Fruit fly (Drosophila melanogaster) whole organism, embryonic: ENCODE results near the gene CheB38c.
A peak's percentile ranks its signal among the peaks of the same experiment; 100 is the strongest.

Source experiments
- Abd-B ChIP-seq: fragments of 200-800 bp; sonication (Bioruptor generic); optimal IDR thresholded peaks from 2 replicates; lab custom pipeline; 2018; ENCODE audit warnings: missing biosample characterization, mild to moderate bottlenecking, missing genetic modification characterization, moderate library complexity
- Adf1 ChIP-seq: fragments of 200-800 bp; sonication (Bioruptor generic); IDR thresholded peaks from 2 replicates; pipeline ENCODE4 v1.3.6; 2022; ENCODE audit warnings: missing biosample characterization, missing genetic modification characterization
- Aef1 ChIP-seq: fragments of 200-800 bp; sonication (Bioruptor generic); IDR thresholded peaks from 3 replicates; pipeline ENCODE4 v1.3.6; 2022; ENCODE audit warnings: missing biosample characterization, missing genetic modification characterization
- Atf3 ChIP-seq: fragments of 200-800 bp; sonication (Bioruptor generic); optimal IDR thresholded peaks from 3 replicates; lab custom pipeline; 2016; ENCODE audit warnings: missing biosample characterization, missing genetic modification characterization
- Awh ChIP-seq: fragments of 200-800 bp; sonication (Bioruptor generic); IDR thresholded peaks from 2 replicates; pipeline ENCODE4, ENCODE4 v1.3.6; 2022; ENCODE audit warnings: missing biosample characterization, missing genetic modification characterization
- B-H1 ChIP-seq: fragments of 200-800 bp; sonication (Bioruptor generic); IDR thresholded peaks from 3 replicates; pipeline ENCODE4 v1.3.6; 2022; ENCODE audit warnings: missing biosample characterization, missing genetic modification characterization
- CG1024 ChIP-seq: fragments of 200-800 bp; sonication (Bioruptor generic); IDR thresholded peaks from 2 replicates; pipeline ENCODE4 v1.3.6; 2022; ENCODE audit warnings: missing biosample characterization, missing genetic modification characterization
- CG11695 ChIP-seq: fragments of 200-800 bp; sonication (Bioruptor generic); IDR thresholded peaks from 3 replicates; pipeline ENCODE4 v1.3.6; 2022; ENCODE audit warnings: missing biosample characterization, missing genetic modification characterization
- CG12391 ChIP-seq: fragments of 200-800 bp; sonication (Bioruptor generic); optimal IDR thresholded peaks from 3 replicates; lab custom pipeline; 2018; ENCODE audit warnings: missing biosample characterization, mild to moderate bottlenecking, missing genetic modification characterization, moderate library complexity
- CG15601 ChIP-seq: fragments of 200-800 bp; sonication (Bioruptor generic); optimal IDR thresholded peaks from 3 replicates; lab custom pipeline; 2019; ENCODE audit warnings: missing biosample characterization, mild to moderate bottlenecking, missing genetic modification characterization, moderate library complexity
- CG1647 ChIP-seq: fragments of 200-800 bp; sonication (Bioruptor generic); optimal IDR thresholded peaks from 3 replicates; lab custom pipeline; 2016; ENCODE audit warnings: missing biosample characterization, missing genetic modification characterization
- CG17328 ChIP-seq: fragments of 200-800 bp; sonication (Bioruptor generic); IDR thresholded peaks from 2 replicates; pipeline ENCODE4 v1.3.6; 2022; ENCODE audit warnings: missing biosample characterization, missing genetic modification characterization
- CG17361 ChIP-seq: fragments of 200-800 bp; sonication (Bioruptor generic); IDR thresholded peaks from 3 replicates; pipeline ENCODE4 v1.3.6; 2022; ENCODE audit warnings: missing biosample characterization, missing genetic modification characterization
- CG18011 ChIP-seq: fragments of 200-800 bp; sonication (Bioruptor generic); optimal IDR thresholded peaks from 2 replicates; lab custom pipeline; 2017; ENCODE audit warnings: missing biosample characterization, missing genetic modification characterization, mild to moderate bottlenecking, moderate library complexity, missing genotype
- CG6254 ChIP-seq: fragments of 200-800 bp; sonication (Bioruptor generic); optimal IDR thresholded peaks from 3 replicates; lab custom pipeline; 2017; ENCODE audit warnings: mild to moderate bottlenecking, missing biosample characterization, missing genetic modification reagents, missing genetic modification characterization
- CG6272 ChIP-seq: fragments of 200-800 bp; sonication (Bioruptor generic); IDR thresholded peaks from 2 replicates; pipeline ENCODE4 v1.3.6; 2022; ENCODE audit warnings: missing biosample characterization, missing genetic modification characterization
- CG6791 ChIP-seq: fragments of 200-800 bp; sonication (Bioruptor generic); IDR thresholded peaks from 3 replicates; pipeline ENCODE4 v1.3.6; 2022; ENCODE audit warnings: missing biosample characterization, missing genetic modification characterization; ENCODE audit not compliant: partially characterized antibody
- CG8281 ChIP-seq: fragments of 200-800 bp; sonication (Bioruptor generic); optimal IDR thresholded peaks from 2 replicates; lab custom pipeline; 2018; ENCODE audit warnings: missing biosample characterization, mild to moderate bottlenecking, missing genetic modification characterization, moderate library complexity
- CG9727 ChIP-seq: fragments of 200-800 bp; sonication (Bioruptor generic); optimal IDR thresholded peaks from 3 replicates; lab custom pipeline; 2017; ENCODE audit warnings: missing biosample characterization, mild to moderate bottlenecking, missing genetic modification characterization
- D19A ChIP-seq: fragments of 200-800 bp; optimal IDR thresholded peaks from 3 replicates; lab custom pipeline; 2019; ENCODE audit warnings: missing biosample characterization, mild to moderate bottlenecking, missing genetic modification characterization, moderate library complexity
- Doc3 ChIP-seq: fragments of 200-800 bp; sonication (Bioruptor generic); IDR thresholded peaks from 3 replicates; pipeline ENCODE4 v1.3.6; 2022; ENCODE audit warnings: missing biosample characterization, missing genetic modification characterization; ENCODE audit not compliant: partially characterized antibody
- Fer3 ChIP-seq: fragments of 200-800 bp; sonication (Bioruptor generic); optimal IDR thresholded peaks from 2 replicates; lab custom pipeline; 2018; ENCODE audit warnings: missing biosample characterization, mild to moderate bottlenecking, missing genetic modification characterization, moderate library complexity
- HLH4C ChIP-seq: fragments of 200-800 bp; sonication (Bioruptor generic); IDR thresholded peaks from 3 replicates; pipeline ENCODE4 v1.3.6; 2022; ENCODE audit warnings: missing biosample characterization, missing genetic modification characterization; ENCODE audit not compliant: partially characterized antibody
- HLH54F ChIP-seq: fragments of 200-800 bp; sonication (Bioruptor generic); optimal IDR thresholded peaks from 3 replicates; lab custom pipeline; 2016; ENCODE audit warnings: missing biosample characterization, missing genetic modification characterization
- MTF-1 ChIP-seq: fragments of 200-800 bp; sonication (Bioruptor generic); optimal IDR thresholded peaks from 2 replicates; lab custom pipeline; 2018; ENCODE audit warnings: missing biosample characterization, mild to moderate bottlenecking, missing genetic modification characterization, borderline replicate concordance
- Max ChIP-seq: fragments of 200-800 bp; sonication (Bioruptor generic); optimal IDR thresholded peaks from 2 replicates; lab custom pipeline; 2016; ENCODE audit warnings: missing biosample characterization, mild to moderate bottlenecking, missing genetic modification characterization
- Mes4 ChIP-seq: fragments of 200-800 bp; sonication (Bioruptor generic); optimal IDR thresholded peaks from 2 replicates; lab custom pipeline; 2016; ENCODE audit warnings: missing biosample characterization, missing genetic modification characterization
- NC2β ChIP-seq: fragments of 200-800 bp; sonication (Bioruptor generic); optimal IDR thresholded peaks from 2 replicates; lab custom pipeline; 2016; ENCODE audit warnings: missing biosample characterization, missing genetic modification characterization
- NK7.1 ChIP-seq: fragments of 200-800 bp; sonication (Bioruptor generic); optimal IDR thresholded peaks from 3 replicates; lab custom pipeline; 2016; ENCODE audit warnings: missing biosample characterization, missing genetic modification characterization
- Six4 ChIP-seq: fragments of 200-800 bp; sonication (Bioruptor generic); optimal IDR thresholded peaks from 2 replicates; lab custom pipeline; 2016; ENCODE audit warnings: missing biosample characterization, missing genetic modification characterization
- ab ChIP-seq: fragments of 200-800 bp; sonication (Bioruptor generic); optimal IDR thresholded peaks from 2 replicates; lab custom pipeline; 2016; ENCODE audit warnings: missing biosample characterization, missing genetic modification characterization
- ac ChIP-seq: fragments of 200-800 bp; sonication (Bioruptor generic); optimal IDR thresholded peaks from 3 replicates; lab custom pipeline; 2017; ENCODE audit warnings: missing biosample characterization, mild to moderate bottlenecking, missing genetic modification characterization
- crol ChIP-seq: fragments of 200-800 bp; sonication (Bioruptor generic); IDR thresholded peaks from 2 replicates; pipeline ENCODE4 v1.3.6; 2022; ENCODE audit warnings: missing biosample characterization, missing genetic modification characterization
- crp ChIP-seq, 2 experiments: fragments of 200-800 bp; sonication (Bioruptor generic); optimal IDR thresholded peaks; 2 replicates in 1 of 2; 3 replicates in 1 of 2; lab custom pipeline; 2017; ENCODE audit warnings: missing biosample characterization in 2 of 2, missing genetic modification characterization in 2 of 2, mild to moderate bottlenecking in 1 of 2, moderate library complexity in 1 of 2
- eyg ChIP-seq: fragments of 200-800 bp; sonication (Bioruptor generic); optimal IDR thresholded peaks from 3 replicates; lab custom pipeline; 2016; ENCODE audit warnings: missing biosample characterization, missing genetic modification characterization
- fu2 ChIP-seq: fragments of 200-800 bp; sonication (Bioruptor generic); optimal IDR thresholded peaks from 2 replicates; lab custom pipeline; 2016; ENCODE audit warnings: missing biosample characterization, missing genetic modification characterization
- gsb-n ChIP-seq: fragments of 200-800 bp; sonication (Bioruptor generic); optimal IDR thresholded peaks from 3 replicates; lab custom pipeline; 2018; ENCODE audit warnings: missing biosample characterization, mild to moderate bottlenecking, missing genetic modification characterization
- kni ChIP-seq: fragments of 200-800 bp; sonication (Bioruptor generic); optimal IDR thresholded peaks from 3 replicates; lab custom pipeline; 2017; ENCODE audit warnings: mild to moderate bottlenecking, missing biosample characterization, missing genetic modification reagents, missing genetic modification characterization
- lab ChIP-seq: fragments of 200-800 bp; sonication (Bioruptor generic); optimal IDR thresholded peaks from 3 replicates; lab custom pipeline; 2017; ENCODE audit warnings: missing biosample characterization, missing genetic modification characterization, mild to moderate bottlenecking, moderate library complexity, missing genetic modification reagents
- lilli ChIP-seq: fragments of 200-800 bp; sonication (Bioruptor generic); optimal IDR thresholded peaks from 3 replicates; lab custom pipeline; 2016; ENCODE audit warnings: missing biosample characterization, missing genetic modification characterization
- mam ChIP-seq: fragments of 200-800 bp; sonication (Bioruptor generic); optimal IDR thresholded peaks from 3 replicates; lab custom pipeline; 2016; ENCODE audit warnings: missing biosample characterization, missing genetic modification characterization
- nau ChIP-seq: fragments of 200-800 bp; sonication (Bioruptor generic); optimal IDR thresholded peaks from 3 replicates; lab custom pipeline; 2017; ENCODE audit warnings: missing biosample characterization, mild to moderate bottlenecking, missing genetic modification characterization, missing genetic modification reagents
- nerfin-2 ChIP-seq: fragments of 200-800 bp; sonication (Bioruptor generic); IDR thresholded peaks from 2 replicates; pipeline ENCODE4 v1.3.6; 2022; ENCODE audit warnings: missing biosample characterization, missing genetic modification characterization; ENCODE audit not compliant: partially characterized antibody
- odd ChIP-seq: fragments of 200-800 bp; sonication (Bioruptor generic); optimal IDR thresholded peaks from 2 replicates; lab custom pipeline; 2017; ENCODE audit warnings: missing biosample characterization, mild to moderate bottlenecking, missing genetic modification characterization
- pita ChIP-seq: fragments of 200-800 bp; sonication (Bioruptor generic); optimal IDR thresholded peaks from 2 replicates; lab custom pipeline; 2017; ENCODE audit warnings: missing biosample characterization, mild to moderate bottlenecking, missing genetic modification characterization
- rib ChIP-seq: fragments of 200-800 bp; sonication (Bioruptor generic); IDR thresholded peaks from 2 replicates; pipeline ENCODE4 v1.3.6; 2022; ENCODE audit warnings: missing biosample characterization, missing genetic modification characterization
- slou ChIP-seq: fragments of 200-800 bp; sonication (Bioruptor generic); optimal IDR thresholded peaks from 3 replicates; lab custom pipeline; 2016; ENCODE audit warnings: missing biosample characterization, missing genetic modification characterization
- zfh1 ChIP-seq: fragments of 200-800 bp; sonication (Bioruptor generic); IDR thresholded peaks from 3 replicates; pipeline ENCODE4 v1.3.6; 2022; ENCODE audit warnings: missing biosample characterization, missing genetic modification characterization

The CheB38c gene

dm6 chr2L:20799991-20800897, 20.4 kb downstream of the CheB38c start (continued):
- peak; percentile 84 for TF ChIP-seq crol
- TF ChIP-seq zfh1 = peak; percentile 85
- TF ChIP-seq kni (GFP tag; lab: Kevin White, UChicago) = peak; percentile 91
- TF ChIP-seq CG1024 (GFP tag; lab: Robert Waterston, UW) = no peak
- peak; percentile 59 for TF ChIP-seq Max (GFP tag; lab: Kevin White, UChicago)
- no peak for TF ChIP-seq ab (GFP tag; lab: Kevin White, UChicago)
- peak; percentile 86 for TF ChIP-seq CG9727 (GFP tag; lab: Kevin White, UChicago)
- TF ChIP-seq Doc3 (GFP tag; lab: Robert Waterston, UW) = no peak
- no peak for TF ChIP-seq Adf1 (GFP tag; lab: Robert Waterston, UW)
- TF ChIP-seq lilli (GFP tag; lab: Kevin White, UChicago) = peak; percentile 87
- no peak; the same call in 2 of the 3 replicates for TF ChIP-seq HLH4C
- no peak for TF ChIP-seq CG8281
- peak; percentile 73 for TF ChIP-seq fu2 (GFP tag; lab: Kevin White, UChicago)
- TF ChIP-seq CG6272 (GFP tag; lab: Robert Waterston, UW) = peak; percentile 48; the same call in 1 of the 2 replicates
- TF ChIP-seq eyg = peak; percentile 75
- TF ChIP-seq HLH54F (GFP tag; lab: Kevin White, UChicago) = peak; percentile 80
- TF ChIP-seq Awh (GFP tag; lab: Robert Waterston, UW) = peak; percentile 59; the same call in 1 of the 2 replicates
- peak; percentile 47 for TF ChIP-seq slou (GFP tag; lab: Kevin White, UChicago)
- peak; percentile 27 for TF ChIP-seq CG15601 (tag; lab: Kevin White, UChicago)
- no peak for TF ChIP-seq CG6791 (GFP tag; lab: Robert Waterston, UW)
- peak; percentile 75 for TF ChIP-seq rib
- TF ChIP-seq CG6254 (GFP tag; lab: Kevin White, UChicago) = peak; percentile 7
- TF ChIP-seq ac (GFP tag; lab: Kevin White, UChicago) = peak; percentile 43
- TF ChIP-seq Aef1 = peak; percentile 72
- peak; percentile 39 for TF ChIP-seq Mes4 (GFP tag; lab: Kevin White, UChicago)
- peak; percentile 40 for TF ChIP-seq odd
- TF ChIP-seq MTF-1 = peak; percentile 24
- peak; percentile 77 for TF ChIP-seq CG12391 (tag; lab: Kevin White, UChicago)
- peak; percentile 82 for TF ChIP-seq CG1647
- TF ChIP-seq Fer3 = peak; percentile 82
- TF ChIP-seq nau (GFP tag; lab: Kevin White, UChicago) = peak; percentile 38
- TF ChIP-seq NK7.1 (GFP tag; lab: Kevin White, UChicago) = peak; percentile 61
- TF ChIP-seq B-H1 (GFP tag; lab: Robert Waterston, UW) = no peak
- TF ChIP-seq lab (GFP tag; lab: Kevin White, UChicago) = peak; percentile 92
- no peak for TF ChIP-seq gsb-n (tag; lab: Kevin White, UChicago)
- TF ChIP-seq Six4 (GFP tag; lab: Kevin White, UChicago) = peak; percentile 46
- TF ChIP-seq Atf3 (GFP tag; lab: Kevin White, UChicago) = peak; percentile 18
- TF ChIP-seq CG17328 (GFP tag; lab: Robert Waterston, UW) = peak; percentile 47
- peak; percentile 32 for TF ChIP-seq D19A (tag; lab: Kevin White, UChicago)
- peak; percentile 38 for TF ChIP-seq CG18011 (GFP tag; lab: Kevin White, UChicago)
- TF ChIP-seq NC2β (GFP tag; lab: Kevin White, UChicago) = peak; percentile 63
- TF ChIP-seq nerfin-2 (GFP tag; lab: Robert Waterston, UW) = no peak
- TF ChIP-seq mam (GFP tag; lab: Kevin White, UChicago) = peak; percentile 89
- TF ChIP-seq CG17361 = peak; percentile 60; the same call in 2 of the 3 replicates
- TF ChIP-seq CG11695 (GFP tag; lab: Robert Waterston, UW) = peak; percentile 71; the same call in 1 of the 3 replicates
- TF ChIP-seq pita = no peak
- TF ChIP-seq crp (GFP tag; optimal IDR thresholded peaks at IDR 0.05; lab: Kevin White, UChicago) = no peak
- TF ChIP-seq Abd-B (GFP tag; lab: Kevin White, UChicago) = peak; percentile 68
